Fruit fly (Drosophila melanogaster): ENCODE results near the gene ninaA.

Gene ninaA

DNA sequence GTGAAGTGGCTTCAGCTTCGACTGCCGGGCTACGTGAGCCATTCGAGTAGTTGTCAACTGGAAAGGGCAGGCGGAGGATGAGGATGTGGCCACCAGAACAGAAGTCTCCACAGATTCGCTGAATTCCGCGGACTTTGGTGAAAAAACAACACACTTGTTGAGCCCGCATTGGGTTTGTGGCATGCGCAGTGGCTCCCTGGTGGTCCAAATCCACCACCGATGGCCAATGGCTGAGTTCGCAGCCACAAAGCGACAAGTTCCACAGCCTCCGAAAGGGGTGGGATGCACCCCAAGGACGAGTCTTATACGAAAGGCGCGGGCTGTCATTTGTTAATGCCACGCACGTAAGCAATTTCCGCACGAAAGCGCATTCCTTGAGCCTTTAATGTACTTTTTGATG lies 41.6 kb downstream of the ninaA start:
- TF ChIP-seq CG8478 (optimal IDR thresholded peaks at IDR 0.05): no peak
- TF ChIP-seq EcR (GFP tag; optimal IDR thresholded peaks at IDR 0.05): no peak
- no peak for TF ChIP-seq usp (GFP tag; optimal IDR thresholded peaks at IDR 0.05)

- no peak for TF ChIP-seq CG8478 (optimal IDR thresholded peaks at IDR 0.05)
- TF ChIP-seq usp (GFP tag; optimal IDR thresholded peaks at IDR 0.05): no peak
- no peak for TF ChIP-seq pan (optimal IDR thresholded peaks at IDR 0.05)
- TF ChIP-seq EcR (GFP tag; optimal IDR thresholded peaks at IDR 0.05): no peak
- TF ChIP-seq psq (optimal IDR thresholded peaks at IDR 0.05): no peak
- TF ChIP-seq Dll (optimal IDR thresholded peaks at IDR 0.05): no peak
These were observed 45.6 kb downstream of the ninaA start, which contains the start of gene Tmtc2 for dm6 chr2L:922660-923059. Gene Tmtc2, plus strand, starts transcription at chr2L:922793.
